Fruit fly (Drosophila melanogaster) whole organism, embryonic: ENCODE results near the gene Cyp4g15.
A peak's percentile ranks its signal among the peaks of the same experiment; 100 is the strongest.

Experiments used
- CG10274 ChIP-seq: fragments of 200-800 bp; sonication (Bioruptor generic); optimal IDR thresholded peaks from 3 replicates; lab custom pipeline; 2017; ENCODE audit warnings: missing biosample characterization, mild to moderate bottlenecking, missing genetic modification characterization
- CG11085 ChIP-seq: fragments of 200-800 bp; sonication (Bioruptor generic); IDR thresholded peaks from 2 replicates; pipeline ENCODE4 v1.3.6; 2022; ENCODE audit warnings: missing biosample characterization, missing genetic modification characterization
- CG1233 ChIP-seq: fragments of 200-800 bp; sonication (Bioruptor generic); optimal IDR thresholded peaks from 4 replicates; lab custom pipeline; 2018; ENCODE audit warnings: missing biosample characterization, mild to moderate bottlenecking, missing genetic modification characterization
- CG15269 ChIP-seq: fragments of 200-800 bp; sonication (Bioruptor generic); optimal IDR thresholded peaks from 2 replicates; lab custom pipeline; 2018; ENCODE audit warnings: missing biosample characterization, mild to moderate bottlenecking, missing genetic modification characterization, moderate library complexity
- CG1529 ChIP-seq: fragments of 200-800 bp; sonication (Bioruptor generic); optimal IDR thresholded peaks from 3 replicates; lab custom pipeline; 2018; ENCODE audit warnings: missing biosample characterization, missing genetic modification characterization
- CG15601 ChIP-seq: fragments of 200-800 bp; sonication (Bioruptor generic); optimal IDR thresholded peaks from 3 replicates; lab custom pipeline; 2019; ENCODE audit warnings: missing biosample characterization, mild to moderate bottlenecking, missing genetic modification characterization, moderate library complexity
- CG1602 ChIP-seq: fragments of 200-800 bp; sonication (Bioruptor generic); optimal IDR thresholded peaks from 3 replicates; lab custom pipeline; 2016; ENCODE audit warnings: missing biosample characterization, missing genetic modification characterization
- CG17361 ChIP-seq: fragments of 200-800 bp; sonication (Bioruptor generic); IDR thresholded peaks from 3 replicates; pipeline ENCODE4 v1.3.6; 2022; ENCODE audit warnings: missing biosample characterization, missing genetic modification characterization
- CG2199 ChIP-seq: fragments of 200-800 bp; sonication (Bioruptor generic); IDR thresholded peaks from 3 replicates; pipeline ENCODE4 v1.3.6; 2022; ENCODE audit warnings: missing biosample characterization, missing genetic modification characterization
- CG32532 ChIP-seq: fragments of 200-800 bp; sonication (Bioruptor generic); IDR thresholded peaks from 2 replicates; pipeline ENCODE4 v1.3.6; 2022; ENCODE audit warnings: missing biosample characterization, missing genetic modification characterization
- CG4424 ChIP-seq: fragments of 200-800 bp; sonication (Bioruptor generic); optimal IDR thresholded peaks from 3 replicates; lab custom pipeline; 2016; ENCODE audit warnings: missing biosample characterization, missing genetic modification characterization
- CG5180 ChIP-seq: fragments of 200-800 bp; sonication (Bioruptor generic); optimal IDR thresholded peaks from 3 replicates; lab custom pipeline; 2017; ENCODE audit warnings: missing biosample characterization, missing genetic modification characterization, mild to moderate bottlenecking, moderate library complexity, missing genetic modification reagents
- CG6683 ChIP-seq: fragments of 200-800 bp; sonication (Bioruptor generic); optimal IDR thresholded peaks from 2 replicates; lab custom pipeline; 2017; ENCODE audit warnings: missing biosample characterization, mild to moderate bottlenecking, missing genetic modification characterization, missing genetic modification reagents
- CG6765 ChIP-seq: fragments of 200-800 bp; sonication (Bioruptor generic); optimal IDR thresholded peaks from 3 replicates; lab custom pipeline; 2017; ENCODE audit warnings: missing biosample characterization, mild to moderate bottlenecking, missing genetic modification characterization
- CG8281 ChIP-seq: fragments of 200-800 bp; sonication (Bioruptor generic); optimal IDR thresholded peaks from 2 replicates; lab custom pipeline; 2018; ENCODE audit warnings: missing biosample characterization, mild to moderate bottlenecking, missing genetic modification characterization, moderate library complexity
- CG9817 ChIP-seq: fragments of 200-800 bp; sonication (Bioruptor generic); optimal IDR thresholded peaks from 2 replicates; lab custom pipeline; 2018; ENCODE audit warnings: missing biosample characterization, mild to moderate bottlenecking, missing genetic modification characterization, moderate library complexity
- CrebB ChIP-seq: fragments of 200-800 bp; sonication (Bioruptor generic); optimal IDR thresholded peaks from 3 replicates; lab custom pipeline; 2018; ENCODE audit warnings: missing biosample characterization, mild to moderate bottlenecking, missing genetic modification characterization
- Dip3 ChIP-seq: fragments of 200-800 bp; sonication (Bioruptor generic); optimal IDR thresholded peaks from 3 replicates; lab custom pipeline; 2016; ENCODE audit warnings: missing biosample characterization, missing genetic modification characterization
- Dp ChIP-seq: fragments of 200-800 bp; sonication (Bioruptor generic); optimal IDR thresholded peaks from 2 replicates; lab custom pipeline; 2018; ENCODE audit warnings: missing biosample characterization, mild to moderate bottlenecking, missing genetic modification characterization, moderate library complexity
- HLH54F ChIP-seq: fragments of 200-800 bp; sonication (Bioruptor generic); optimal IDR thresholded peaks from 3 replicates; lab custom pipeline; 2016; ENCODE audit warnings: missing biosample characterization, missing genetic modification characterization
- Hmx ChIP-seq: fragments of 200-800 bp; sonication (Bioruptor generic); optimal IDR thresholded peaks from 2 replicates; lab custom pipeline; 2016; ENCODE audit warnings: missing biosample characterization, missing genetic modification characterization
- NC2α ChIP-seq: fragments of 200-800 bp; sonication (Bioruptor generic); optimal IDR thresholded peaks from 2 replicates; lab custom pipeline; 2016; ENCODE audit warnings: missing biosample characterization, missing genetic modification characterization
- Nf-YB ChIP-seq: fragments of 200-800 bp; sonication (Bioruptor generic); optimal IDR thresholded peaks from 3 replicates; lab custom pipeline; 2019; ENCODE audit warnings: missing biosample characterization, mild to moderate bottlenecking, missing genetic modification characterization, moderate library complexity
- Oaz ChIP-seq: fragments of 200-800 bp; sonication (Bioruptor generic); IDR thresholded peaks from 2 replicates; pipeline ENCODE4 v1.3.6; 2022; ENCODE audit warnings: missing biosample characterization, missing genetic modification characterization
- Pdp1 ChIP-seq, 2 experiments: fragments of 200-800 bp; sonication (Bioruptor generic); optimal IDR thresholded peaks; 3 replicates each; lab custom pipeline; 2016; ENCODE audit warnings: missing biosample characterization in 2 of 2, missing genetic modification characterization in 2 of 2, mild to moderate bottlenecking in 1 of 2, moderate library complexity in 1 of 2
- Poxn ChIP-seq: fragments of 200-800 bp; sonication (Bioruptor generic); IDR thresholded peaks from 2 replicates; pipeline ENCODE4 v1.3.6; 2022; ENCODE audit warnings: missing biosample characterization, missing genetic modification characterization
- Ravus ChIP-seq: fragments of 200-800 bp; sonication (Bioruptor generic); IDR thresholded peaks from 2 replicates; pipeline ENCODE4 v1.3.6; 2022; ENCODE audit warnings: missing biosample characterization, missing genetic modification characterization
- Sry-δ ChIP-seq: fragments of 200-800 bp; sonication (Bioruptor generic); optimal IDR thresholded peaks from 2 replicates; lab custom pipeline; 2016; ENCODE audit warnings: missing biosample characterization, missing genetic modification characterization
- YL-1 ChIP-seq: fragments of 200-800 bp; sonication (Bioruptor generic); optimal IDR thresholded peaks from 3 replicates; lab custom pipeline; 2017; ENCODE audit warnings: missing biosample characterization, mild to moderate bottlenecking, missing genetic modification characterization
- al ChIP-seq: fragments of 200-800 bp; sonication (Bioruptor generic); IDR thresholded peaks from 2 replicates; pipeline ENCODE4 v1.3.6; 2022; ENCODE audit warnings: missing biosample characterization, missing genetic modification characterization
- bigmax ChIP-seq: fragments of 200-800 bp; sonication (Bioruptor generic); optimal IDR thresholded peaks from 2 replicates; lab custom pipeline; 2018; ENCODE audit warnings: missing biosample characterization, mild to moderate bottlenecking, missing genetic modification characterization
- bowl ChIP-seq: fragments of 200-800 bp; sonication (Bioruptor generic); IDR thresholded peaks from 2 replicates; pipeline ENCODE4 v1.3.6; 2022; ENCODE audit warnings: missing biosample characterization, missing genetic modification characterization
- cad ChIP-seq: fragments of >200 bp; optimal IDR thresholded peaks from 2 replicates; lab custom pipeline; 2017; ENCODE audit warnings: missing biosample characterization, missing genetic modification characterization
- ci ChIP-seq: fragments of 200-800 bp; sonication (Bioruptor generic); IDR thresholded peaks from 3 replicates; pipeline ENCODE4 v1.3.6; 2022; ENCODE audit warnings: missing biosample characterization, missing genetic modification characterization
- dmrt11E ChIP-seq: fragments of 200-800 bp; sonication (Bioruptor generic); optimal IDR thresholded peaks from 3 replicates; lab custom pipeline; 2018; ENCODE audit warnings: missing biosample characterization, mild to moderate bottlenecking, missing genetic modification characterization, moderate library complexity
- fd3F ChIP-seq: fragments of 200-800 bp; sonication (Bioruptor generic); optimal IDR thresholded peaks from 2 replicates; lab custom pipeline; 2018; ENCODE audit warnings: missing biosample characterization, mild to moderate bottlenecking, missing genetic modification characterization, moderate library complexity
- fd64A ChIP-seq: fragments of 200-800 bp; sonication (Bioruptor generic); optimal IDR thresholded peaks from 3 replicates; lab custom pipeline; 2018; ENCODE audit warnings: missing biosample characterization, mild to moderate bottlenecking, missing genetic modification characterization
- fu2 ChIP-seq: fragments of 200-800 bp; sonication (Bioruptor generic); optimal IDR thresholded peaks from 2 replicates; lab custom pipeline; 2016; ENCODE audit warnings: missing biosample characterization, missing genetic modification characterization
- gcm2 ChIP-seq: fragments of 200-800 bp; sonication (Bioruptor generic); optimal IDR thresholded peaks from 2 replicates; lab custom pipeline; 2016; ENCODE audit warnings: missing biosample characterization, missing genetic modification characterization
- klu ChIP-seq: fragments of 200-800 bp; sonication (Bioruptor generic); IDR thresholded peaks from 2 replicates; pipeline ENCODE4 v1.3.6; 2022; ENCODE audit warnings: missing biosample characterization, missing genetic modification characterization
- onecut ChIP-seq: fragments of 200-800 bp; sonication (Bioruptor generic); IDR thresholded peaks from 2 replicates; pipeline ENCODE4 v1.3.6; 2022; ENCODE audit warnings: missing biosample characterization, missing genetic modification characterization
- pho ChIP-seq: fragments of 200-800 bp; sonication (Bioruptor generic); optimal IDR thresholded peaks from 2 replicates; lab custom pipeline; 2016; ENCODE audit warnings: missing biosample characterization, missing genetic modification characterization
- pita ChIP-seq: fragments of 200-800 bp; sonication (Bioruptor generic); optimal IDR thresholded peaks from 2 replicates; lab custom pipeline; 2017; ENCODE audit warnings: missing biosample characterization, mild to moderate bottlenecking, missing genetic modification characterization
- pnt ChIP-seq: fragments of 200-800 bp; sonication (Bioruptor generic); optimal IDR thresholded peaks from 3 replicates; lab custom pipeline; 2016; ENCODE audit warnings: missing biosample characterization, missing genetic modification characterization
- psq ChIP-seq: fragments of 200-800 bp; sonication (Bioruptor generic); optimal IDR thresholded peaks from 2 replicates; lab custom pipeline; 2017; ENCODE audit warnings: missing biosample characterization, missing genetic modification characterization
- repo ChIP-seq: fragments of 200-800 bp; sonication (Bioruptor generic); optimal IDR thresholded peaks from 2 replicates; lab custom pipeline; 2016; ENCODE audit warnings: missing biosample characterization, missing genetic modification characterization
- tll ChIP-seq, 2 experiments: fragments of 200-800 bp in 1 of 2; fragments of >200 bp in 1 of 2; sonication (Bioruptor generic) in 1 of 2; optimal IDR thresholded peaks; 2 replicates each; lab custom pipeline; 2017 to 2019; ENCODE audit warnings: missing biosample characterization in 2 of 2, missing genetic modification characterization in 2 of 2, mild to moderate bottlenecking in 1 of 2, moderate library complexity in 1 of 2
- toy ChIP-seq: fragments of 200-800 bp; sonication (Bioruptor generic); IDR thresholded peaks from 2 replicates; pipeline ENCODE4 v1.3.6; 2022; ENCODE audit warnings: missing biosample characterization, missing genetic modification characterization
- trem ChIP-seq: fragments of 200-800 bp; optimal IDR thresholded peaks from 3 replicates; lab custom pipeline; 2019; ENCODE audit warnings: missing biosample characterization, mild to moderate bottlenecking, missing genetic modification characterization, moderate library complexity
- ttk ChIP-seq: fragments of 200-800 bp; sonication (Bioruptor generic); IDR thresholded peaks from 2 replicates; pipeline ENCODE4 v2.1.2; 2022; ENCODE audit warnings: missing biosample characterization, missing genetic modification characterization
- twi ChIP-seq: fragments of 200-800 bp; optimal IDR thresholded peaks from 2 replicates; lab custom pipeline; 2019; ENCODE audit warnings: missing biosample characterization, mild to moderate bottlenecking, missing genetic modification characterization, moderate library complexity

Cyp4g15 gene

dm6 chrX:11446792-11447405, 30.0 kb upstream of the Cyp4g15 start (continued):
- TF ChIP-seq tll (GFP tag; optimal IDR thresholded peaks at IDR 0.05; lab: Kevin White, UChicago), result no peak
- peak; percentile 59 for TF ChIP-seq CG4424 (GFP tag; lab: Kevin White, UChicago)
- peak; percentile 86 for TF ChIP-seq CG9817 (tag; lab: Kevin White, UChicago)
- TF ChIP-seq fd3F, result peak; percentile 75
- TF ChIP-seq Dp (GFP tag; lab: Kevin White, UChicago), result no peak
- peak; percentile 48 for TF ChIP-seq gcm2 (GFP tag; lab: Kevin White, UChicago)
- TF ChIP-seq Oaz, result peak; percentile 67
- peak; percentile 54 for TF ChIP-seq CG6683 (GFP tag; lab: Kevin White, UChicago)
- peak; percentile 39 for TF ChIP-seq CG6765 (GFP tag; lab: Kevin White, UChicago)
- no peak for TF ChIP-seq fd64A
- TF ChIP-seq CG8281 (tag; lab: Kevin White, UChicago), result peak; percentile 29
- TF ChIP-seq ci (GFP tag; lab: Robert Waterston, UW), result peak; percentile 78
- TF ChIP-seq CG5180 (GFP tag; lab: Kevin White, UChicago), result peak; percentile 13
- TF ChIP-seq bigmax, result no peak
- peak; percentile 63 for TF ChIP-seq CG1233 (GFP tag; lab: Kevin White, UChicago)
- peak; percentile 33 for TF ChIP-seq NC2α (GFP tag; lab: Kevin White, UChicago)
- peak; percentile 58 for TF ChIP-seq klu (GFP tag; lab: Robert Waterston, UW)
- peak; percentile 85 for TF ChIP-seq CG15269 (tag; lab: Kevin White, UChicago)
- no peak for TF ChIP-seq Hmx (GFP tag; lab: Kevin White, UChicago)
- TF ChIP-seq cad (GFP tag; lab: Kevin White, UChicago), result no peak
- no peak for TF ChIP-seq psq (GFP tag; lab: Kevin White, UChicago)
- peak; percentile 2 for TF ChIP-seq Nf-YB
- TF ChIP-seq pnt (GFP tag; lab: Kevin White, UChicago), result peak; percentile 4
- TF ChIP-seq CG15601, result no peak
- peak; percentile 95 for TF ChIP-seq Dip3 (GFP tag; lab: Kevin White, UChicago)
- TF ChIP-seq Sry-δ (GFP tag; lab: Kevin White, UChicago), result peak; percentile 39
- TF ChIP-seq al (GFP tag; lab: Robert Waterston, UW), result peak; percentile 87
- TF ChIP-seq Pdp1 (GFP tag; optimal IDR thresholded peaks at IDR 0.05; lab: Kevin White, UChicago), result peak; percentile 44 to 64
- TF ChIP-seq onecut (GFP tag; lab: Robert Waterston, UW), result peak; percentile 59
- peak; percentile 86 for TF ChIP-seq CG11085
- TF ChIP-seq Ravus, result peak; percentile 34; the same call in 1 of the 2 replicates
- peak; percentile 84 for TF ChIP-seq pho
- TF ChIP-seq HLH54F (GFP tag; lab: Kevin White, UChicago), result peak; percentile 84
- TF ChIP-seq CG17361 (GFP tag; lab: Robert Waterston, UW), result peak; percentile 50; the same call in 2 of the 3 replicates
- peak; percentile 67 for TF ChIP-seq CG10274 (GFP tag; lab: Kevin White, UChicago)
- TF ChIP-seq toy (GFP tag; lab: Robert Waterston, UW), result peak; percentile 71
- no peak for TF ChIP-seq twi (tag; lab: Kevin White, UChicago)
- TF ChIP-seq CG32532 (GFP tag; lab: Robert Waterston, UW), result peak; percentile 92
- no peak for TF ChIP-seq CG2199
- peak; percentile 87 for TF ChIP-seq fu2
- TF ChIP-seq pita (GFP tag; lab: Kevin White, UChicago), result no peak
- peak; percentile 71 for TF ChIP-seq CrebB
- TF ChIP-seq trem, result no peak
- peak; percentile 31 for TF ChIP-seq CG1602
- TF ChIP-seq YL-1, result no peak
- no peak for TF ChIP-seq bowl (GFP tag; lab: Robert Waterston, UW)
- TF ChIP-seq Poxn (GFP tag; lab: Robert Waterston, UW), result peak; percentile 80
- TF ChIP-seq repo, result peak; percentile 4
- peak; percentile 46; the same call in 1 of the 2 replicates for TF ChIP-seq ttk (GFP tag; lab: Robert Waterston, UW)
- no peak for TF ChIP-seq CG1529 (GFP tag; lab: Kevin White, UChicago)
- no peak for TF ChIP-seq dmrt11E (tag; lab: Kevin White, UChicago)
